Fruit fly (Drosophila melanogaster) whole organism, prepupa: Measurements from ENCODE around the gene CG16957.

ENCODE experiments used
- CG11762 ChIP-seq: fragments of 200-800 bp; sonication (Bioruptor generic); optimal IDR thresholded peaks from 3 replicates; lab custom pipeline; 2016; ENCODE audit warnings: missing biosample characterization, missing genetic modification characterization; ENCODE audit not compliant: insufficient read depth
- CG6808 ChIP-seq: fragments of 200-800 bp; sonication (Bioruptor generic); optimal IDR thresholded peaks from 3 replicates; lab custom pipeline; 2017; ENCODE audit warnings: missing biosample characterization, missing genetic modification characterization, mild to moderate bottlenecking, moderate library complexity, missing genetic modification reagents
- eg ChIP-seq: fragments of 200-800 bp; sonication (Bioruptor generic); IDR thresholded peaks from 3 replicates; pipeline ENCODE4 v1.3.6; 2022; ENCODE audit warnings: missing biosample characterization, missing genetic modification characterization
- lz ChIP-seq: fragments of 200-800 bp; sonication (Bioruptor generic); optimal IDR thresholded peaks from 3 replicates; lab custom pipeline; 2016; ENCODE audit warnings: missing biosample characterization, missing genetic modification characterization

- TF ChIP-seq CG6808: no peak
- TF ChIP-seq lz: peak; percentile 71
- TF ChIP-seq CG11762: peak; percentile 32
- peak; percentile 28; the same call in 1 of the 3 replicates for TF ChIP-seq eg (GFP tag; lab: Robert Waterston, UW)
Measured at dm6 chr2L:13378488-13378964, 17.5 kb downstream of the CG16957 start, which contains the start of the genes CG9302 and beta'COP.
